Worm (Caenorhabditis elegans): ENCODE data around the gene chil-10.

chil-10 gene

DNA sequence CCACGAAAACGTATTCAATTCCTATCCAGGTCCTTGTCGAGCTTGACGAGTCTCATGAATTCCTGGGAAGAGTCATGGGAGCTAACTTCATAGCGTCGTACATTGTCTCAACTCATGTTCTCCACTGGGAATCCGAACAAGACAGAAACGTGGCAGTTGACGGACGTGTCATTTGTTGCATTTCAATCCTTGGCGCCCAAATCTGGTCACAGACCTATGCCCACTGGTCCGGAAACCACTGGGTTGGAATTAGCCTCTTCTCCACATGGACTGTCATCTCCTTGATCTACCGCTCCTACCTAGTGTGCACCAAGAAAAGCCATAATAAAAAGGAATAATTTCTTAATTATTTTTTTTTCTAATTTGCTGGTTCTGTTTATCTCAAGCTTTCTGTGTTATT is 24.9 kb downstream of the chil-10 start:
- 0 out of 2 replicates have a peak, but pooled peaks have one; percentile 55 for TF ChIP-seq dmd-8 (GFP tag; IDR thresholded peaks at IDR 0.05)
- TF ChIP-seq daf-16 (GFP tag; optimal IDR thresholded peaks at IDR 0.05) = no peak
- no peak for TF ChIP-seq daf-16 (tag; optimal IDR thresholded peaks at IDR 0.05)

DNA sequence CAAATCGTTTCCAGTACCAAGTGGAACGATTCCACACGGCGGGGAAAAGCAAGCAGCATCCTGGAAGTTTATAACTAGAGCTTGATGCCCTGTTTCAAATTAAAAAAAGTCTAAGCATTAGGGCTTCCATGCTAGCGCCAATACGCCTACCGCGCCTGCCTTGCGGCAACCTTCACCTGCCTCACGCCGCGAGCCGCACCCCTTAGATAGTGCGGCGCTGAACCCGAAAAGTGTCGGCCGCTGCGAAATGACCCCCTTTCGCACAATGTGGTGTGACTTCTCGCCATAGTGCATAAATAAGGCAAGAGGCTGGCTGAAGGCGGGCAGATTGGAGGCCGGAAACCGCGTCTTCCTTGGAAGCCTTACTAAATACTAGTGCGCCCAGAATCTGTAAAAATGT is 28.8 kb downstream of the chil-10 start:
- TF ChIP-seq mxl-3 (GFP tag; optimal IDR thresholded peaks at IDR 0.05) = no peak
- peak; percentile 12 for TF ChIP-seq nhr-102 (tag; optimal IDR thresholded peaks at IDR 0.05)
- TF ChIP-seq ZK337.2 (GFP tag; IDR thresholded peaks at IDR 0.05) = no peak
- 0 out of 2 replicates have a peak, but pooled peaks have one; percentile 6 for TF ChIP-seq madf-9 (GFP tag; conservative IDR thresholded peaks at IDR 0.05)
- no peak for TF ChIP-seq R02D3.7 (tag; optimal IDR thresholded peaks at IDR 0.05)
- TF ChIP-seq lin-1 (GFP tag; IDR thresholded peaks at IDR 0.05) = no peak
- TF ChIP-seq nhr-6 (tag; optimal IDR thresholded peaks at IDR 0.05) = no peak
- TF ChIP-seq F26F4.8 (GFP tag; conservative IDR thresholded peaks at IDR 0.05) = no peak
- TF ChIP-seq fkh-10 (GFP tag; optimal IDR thresholded peaks at IDR 0.05) = no peak
- TF ChIP-seq set-16 (GFP tag; IDR thresholded peaks at IDR 0.05) = peak; percentile 89
- TF ChIP-seq unc-62 (GFP tag; optimal IDR thresholded peaks at IDR 0.05 in 1 of 2) = peak in 1 of 2 experiments; percentile 42
- TF ChIP-seq unc-62 (tag; optimal IDR thresholded peaks at IDR 0.05) = no peak
- TF ChIP-seq D1046.2 (GFP tag; IDR thresholded peaks at IDR 0.05) = 0 out of 2 replicates have a peak, but pooled peaks have one; percentile 38
- TF ChIP-seq gei-8 (GFP tag; optimal IDR thresholded peaks at IDR 0.05) = no peak

DNA sequence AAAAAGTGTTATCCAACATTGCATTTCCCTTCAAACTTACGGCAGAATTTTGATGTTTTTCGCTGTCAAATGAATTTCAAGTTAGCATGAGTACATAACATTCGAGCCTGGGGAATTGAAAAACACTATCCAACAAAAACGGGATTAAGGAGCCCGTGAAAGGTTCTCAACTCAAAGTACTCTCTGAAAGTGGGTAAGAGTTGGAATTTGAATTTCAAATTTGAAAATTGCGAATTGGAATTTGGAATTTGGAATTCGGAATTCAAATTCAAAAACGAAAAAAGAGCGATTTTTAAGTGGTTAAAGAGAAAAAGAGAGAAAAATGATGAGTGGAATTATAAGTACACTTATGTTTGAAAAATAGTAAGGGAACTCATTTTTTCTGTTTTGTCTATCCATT is 33.6 kb downstream of the chil-10 start, which contains the start of the genes C09E10.3 and dgk-1:
Gene C09E10.3, minus strand, starts transcription at position 101 of the 400 bp plus-strand sequence.
Gene dgk-1, minus strand, starts transcription at position 183 of the 400 bp plus-strand sequence.
- TF ChIP-seq dmd-8 (GFP tag; IDR thresholded peaks at IDR 0.05) (no peak), ZK337.2 (GFP tag; IDR thresholded peaks at IDR 0.05) (no peak), nhr-11 (tag; optimal IDR thresholded peaks at IDR 0.05) (no peak), ceh-62 (tag; optimal IDR thresholded peaks at IDR 0.05) (no peak), nhr-102 (tag; optimal IDR thresholded peaks at IDR 0.05) (no peak), vab-7 (GFP tag; IDR thresholded peaks at IDR 0.05) (no peak), T26A8.4 (GFP tag; IDR thresholded peaks at IDR 0.05) (no peak), nhr-48 (tag; optimal IDR thresholded peaks at IDR 0.05) (no peak), ces-1 (GFP tag; optimal IDR thresholded peaks at IDR 0.05) (no peak), ctbp-1 (GFP tag; IDR thresholded peaks at IDR 0.05) (no peak), zag-1 (tag; optimal IDR thresholded peaks at IDR 0.05) (no peak), ceh-44 (GFP tag; IDR thresholded peaks at IDR 0.05) (no peak), madf-5 (GFP tag; IDR thresholded peaks at IDR 0.05) (no peak), cey-2 (tag; optimal IDR thresholded peaks at IDR 0.05; ENCODE audit: borderline replicate concordance, insufficient read depth) (no peak), saeg-2 (GFP tag; IDR thresholded peaks at IDR 0.05) (no peak), nhr-111 (GFP tag; optimal IDR thresholded peaks at IDR 0.05) (no peak), skn-1 (tag; optimal IDR thresholded peaks at IDR 0.05) (no peak), unc-39 (tag; optimal IDR thresholded peaks at IDR 0.05) (no peak), madf-9 (GFP tag; conservative IDR thresholded peaks at IDR 0.05) (no peak)

DNA sequence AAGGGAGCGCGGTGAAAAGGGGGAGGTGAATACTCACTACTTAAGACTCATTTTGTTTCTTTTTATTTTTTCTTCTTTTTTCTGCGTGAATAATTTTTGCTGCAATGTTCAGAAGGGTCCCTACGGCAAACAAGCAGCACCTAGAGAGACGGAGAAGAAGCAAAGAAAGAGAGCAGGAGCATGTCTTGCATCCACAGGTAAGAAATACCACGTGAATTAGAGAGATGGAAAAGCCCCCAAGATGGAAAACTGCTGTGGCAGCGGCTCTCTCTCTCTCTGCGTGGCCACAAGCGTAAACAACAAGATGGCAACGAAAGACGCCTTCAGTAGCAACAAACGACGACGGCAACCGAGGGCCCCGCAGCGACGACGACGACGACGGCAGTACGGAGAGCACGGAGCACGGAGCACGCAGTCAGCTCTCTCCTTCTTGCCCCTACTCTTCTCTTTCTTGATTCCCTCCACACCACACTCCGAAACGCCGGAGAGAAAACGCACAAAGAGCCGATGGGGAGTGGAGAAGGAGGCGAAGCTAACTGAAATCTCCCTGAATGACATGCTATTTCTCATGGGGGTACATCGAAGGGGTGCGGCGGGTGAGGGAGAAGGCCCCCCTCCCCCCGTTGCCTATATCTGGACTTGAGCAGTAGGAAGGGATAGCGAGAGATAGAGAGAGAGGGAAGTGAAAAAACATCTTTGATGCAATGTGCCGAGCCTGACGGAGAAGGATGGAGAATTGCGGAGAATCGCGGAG is 35.1 kb downstream of the chil-10 start:
- TF ChIP-seq daf-16 (GFP tag; optimal IDR thresholded peaks at IDR 0.05) (peak in 1 of 2 experiments; percentile 14), daf-16 (tag; optimal IDR thresholded peaks at IDR 0.05) (no peak), set-16 (GFP tag; IDR thresholded peaks at IDR 0.05) (peak; percentile 93), mxl-2 (GFP tag; conservative IDR thresholded peaks at IDR 0.05) (no peak), mdl-1 (tag; optimal IDR thresholded peaks at IDR 0.05) (peak in 1 of 2 experiments; percentile 27), hlh-30 (tag; optimal IDR thresholded peaks at IDR 0.05; ENCODE audit: insufficient read depth) (peak; percentile 38), ctbp-1 (GFP tag; IDR thresholded peaks at IDR 0.05) (0 out of 2 replicates have a peak, but pooled peaks have one; percentile 54), madf-5 (GFP tag; IDR thresholded peaks at IDR 0.05) (no peak), unc-62 (GFP tag; optimal IDR thresholded peaks at IDR 0.05 in 1 of 2) (peak in 1 of 2 experiments; percentile 99), unc-62 (tag; optimal IDR thresholded peaks at IDR 0.05) (no peak), ceh-62 (tag; optimal IDR thresholded peaks at IDR 0.05) (no peak), attf-4 (tag; optimal IDR thresholded peaks at IDR 0.05) (no peak), nhr-77 (tag; optimal IDR thresholded peaks at IDR 0.05) (no peak), spr-3 (GFP tag; optimal IDR thresholded peaks at IDR 0.05) (no peak), hmg-1.1 (GFP tag; IDR thresholded peaks at IDR 0.05) (peak; percentile 85), cey-2 (tag; optimal IDR thresholded peaks at IDR 0.05; ENCODE audit: borderline replicate concordance, insufficient read depth) (no peak), nhr-48 (tag; optimal IDR thresholded peaks at IDR 0.05) (peak; percentile 37), ceh-44 (GFP tag; IDR thresholded peaks at IDR 0.05) (no peak), Y105C5A.15 (GFP tag; IDR thresholded peaks at IDR 0.05) (no peak), ceh-20 (GFP tag; IDR thresholded peaks at IDR 0.05) (peak; percentile 18; the same call in 1 of the 2 replicates), mes-2 (tag; optimal IDR thresholded peaks at IDR 0.05; ENCODE audit: poor library complexity, severe bottlenecking) (peak; percentile 12), zip-11 (GFP tag; IDR thresholded peaks at IDR 0.05) (no peak)
